Worm (Caenorhabditis elegans) whole organism, L4/young adult: ENCODE results near the gene tsp-3.
A peak's percentile ranks its signal among the peaks of the same experiment; 100 is the strongest.

ENCODE experiments used
- W03F9.2 ChIP-seq: fragments of 150-350 bp; optimal IDR thresholded peaks from 2 replicates; lab custom pipeline; 2014; ENCODE audit warnings: missing biosample characterization, missing genetic modification characterization
- dao-5 ChIP-seq: sonication (generic microtip); optimal IDR thresholded peaks from 2 replicates; lab custom pipeline; 2016; ENCODE audit warnings: missing genotype, missing genetic modification characterization, moderate library complexity, missing compliant biosample characterization
- him-1 ChIP-seq: sonication (generic microtip); optimal IDR thresholded peaks from 2 replicates; lab custom pipeline; 2016; ENCODE audit warnings: missing genotype, missing genetic modification reagents, missing genetic modification characterization, missing compliant biosample characterization

tsp-3 gene

ce11 chrIII:13212366-13212765 is at the start of gene tsp-3:
TSS of gene tsp-3 (plus strand) at chrIII:13212666.
- no peak for TF ChIP-seq him-1 (tag; lab: Kevin White, UChicago)

- TF ChIP-seq dao-5, result no peak
Observed at ce11 chrIII:13164902-13165301, 47.6 kb upstream of the tsp-3 start.

- TF ChIP-seq W03F9.2 (tag; lab: Kevin White, UChicago) (no peak), him-1 (tag; lab: Kevin White, UChicago) (no peak), dao-5 (no peak)
Observed at ce11 chrIII:13169464-13169966, 43.0 kb upstream of the tsp-3 start, which contains the start of the genes snpc-1.2 and Y39E4B.5. TSS of gene snpc-1.2 (minus strand) at chrIII:13169541. TSS of gene Y39E4B.5 (plus strand) at chrIII:13169916.

- TF ChIP-seq W03F9.2 (tag; lab: Kevin White, UChicago) (no peak), him-1 (tag; lab: Kevin White, UChicago) (no peak), dao-5 (no peak)
Observed at ce11 chrIII:13173687-13174086, 38.8 kb upstream of the tsp-3 start.

DNA sequence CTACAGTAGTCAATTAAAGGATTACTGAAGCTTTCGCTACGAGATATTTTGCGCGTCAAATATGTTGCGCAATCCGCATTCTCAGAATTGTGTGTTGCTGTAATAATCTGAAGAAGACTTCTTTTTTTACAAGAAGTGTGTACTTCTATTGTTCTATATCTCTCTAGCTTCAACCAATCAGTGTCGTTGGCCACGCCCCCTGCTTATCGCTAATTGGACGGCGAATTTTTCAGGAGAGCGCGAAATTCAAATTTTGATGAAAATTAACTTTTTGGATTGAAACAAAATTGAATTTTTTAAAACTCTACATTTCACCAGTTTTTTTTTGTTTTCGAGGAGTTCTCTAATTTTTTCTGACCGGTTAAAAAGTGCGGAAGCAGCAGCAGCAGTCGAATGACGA is 35.6 kb upstream of the tsp-3 start:
- TF ChIP-seq dao-5, result no peak
- TF ChIP-seq him-1 (tag; lab: Kevin White, UChicago), result no peak
- TF ChIP-seq W03F9.2 (tag; lab: Kevin White, UChicago), result no peak

DNA sequence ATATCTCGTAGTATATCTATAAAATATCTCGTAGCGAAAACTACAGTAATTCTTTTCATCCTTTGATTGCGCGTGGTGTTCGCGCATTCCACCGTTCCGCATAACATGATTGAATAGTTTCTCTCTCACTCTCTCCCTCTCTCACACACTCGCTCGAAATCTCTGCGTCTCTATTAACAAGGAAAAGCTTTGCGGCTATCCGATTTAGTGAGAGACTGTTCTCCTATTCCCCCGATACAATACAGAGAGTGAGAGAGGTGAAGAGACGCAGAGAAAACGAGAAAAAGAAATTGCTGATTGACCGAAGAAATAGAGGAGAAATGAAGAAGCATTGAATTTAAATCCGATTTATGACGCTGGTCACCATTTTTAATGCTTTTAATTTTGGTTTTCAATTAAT is 30.5 kb upstream of the tsp-3 start:
- TF ChIP-seq dao-5 (no peak), him-1 (tag; lab: Kevin White, UChicago) (no peak), W03F9.2 (tag; lab: Kevin White, UChicago) (no peak)

DNA sequence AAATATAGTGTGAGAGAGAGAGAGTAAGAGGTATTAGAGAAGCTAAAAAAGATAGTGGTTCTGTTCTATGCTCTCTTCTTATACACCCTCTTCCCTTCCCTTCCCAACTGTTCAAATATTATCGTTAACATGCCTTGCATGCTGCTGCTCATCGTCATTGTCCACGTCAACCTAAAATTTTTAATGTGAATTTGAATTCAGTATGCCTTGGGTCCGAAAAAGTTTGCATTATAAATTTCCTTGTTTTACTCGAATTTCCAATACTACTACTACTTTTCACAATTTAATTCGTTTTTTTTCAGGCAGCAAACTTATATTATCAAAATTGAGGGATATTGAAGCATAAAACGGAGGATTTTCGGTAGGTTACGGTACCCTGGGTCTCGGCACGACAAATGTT is 25.4 kb upstream of the tsp-3 start, which contains the start of gene gly-5:
Gene gly-5, plus strand, starts transcription at position 301 of the 400 bp plus-strand sequence.
- TF ChIP-seq W03F9.2 (tag; lab: Kevin White, UChicago), result no peak
- TF ChIP-seq him-1 (tag; lab: Kevin White, UChicago), result no peak
- no peak for TF ChIP-seq dao-5

- peak; percentile 17 for TF ChIP-seq him-1 (tag; lab: Kevin White, UChicago)
- TF ChIP-seq dao-5, result no peak
Observed at ce11 chrIII:13187773-13188172, 24.7 kb upstream of the tsp-3 start.

- TF ChIP-seq dao-5 (no peak), him-1 (tag; lab: Kevin White, UChicago) (no peak), W03F9.2 (tag; lab: Kevin White, UChicago) (no peak)
Observed at ce11 chrIII:13201079-13201478, 11.4 kb upstream of the tsp-3 start.

DNA sequence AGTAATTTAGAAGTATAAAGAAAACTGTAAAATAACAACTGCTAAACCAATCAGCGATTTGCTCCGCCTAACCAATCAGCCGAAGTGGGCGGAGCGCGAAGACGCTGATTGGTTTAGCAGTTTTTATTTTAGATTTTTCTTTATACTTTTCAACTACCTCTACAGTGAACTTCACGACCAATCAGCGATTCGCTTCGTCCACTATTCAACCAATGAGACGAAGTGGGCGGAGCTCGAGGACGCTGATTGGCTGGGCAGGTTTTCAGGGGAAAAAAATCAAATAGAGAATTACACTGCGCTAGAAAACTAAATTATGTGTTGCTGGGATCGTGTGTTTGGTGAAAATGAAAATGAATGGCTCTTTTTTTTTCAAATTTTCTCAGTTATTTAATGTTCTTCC is 10.6 kb upstream of the tsp-3 start:
- no peak for TF ChIP-seq dao-5
- no peak for TF ChIP-seq W03F9.2 (tag; lab: Kevin White, UChicago)
- no peak for TF ChIP-seq him-1 (tag; lab: Kevin White, UChicago)

DNA sequence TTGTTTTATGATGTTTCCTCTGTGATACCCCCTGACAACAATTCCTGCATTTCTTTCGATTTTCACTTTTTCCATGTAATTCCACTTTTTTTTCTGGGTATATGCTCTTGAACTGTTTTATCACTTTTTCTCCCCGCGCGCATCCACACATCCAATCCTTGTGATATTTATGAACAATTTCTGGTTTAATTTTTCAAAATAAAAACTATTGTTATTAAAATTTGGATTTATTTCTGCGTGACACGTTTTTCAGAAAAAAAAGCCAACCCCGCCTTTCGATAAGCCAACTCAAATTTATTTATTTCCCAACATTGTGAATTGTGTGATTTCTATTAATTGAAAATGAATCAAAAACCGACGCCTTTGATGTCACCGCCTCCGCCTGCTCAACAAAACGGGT is 7.8 kb upstream of the tsp-3 start, which contains the start of gene Y39E4B.11:
Gene Y39E4B.11, plus strand, starts transcription at position 301 of the 400 bp plus-strand sequence.
- TF ChIP-seq W03F9.2 (tag; lab: Kevin White, UChicago), result no peak
- TF ChIP-seq him-1 (tag; lab: Kevin White, UChicago), result no peak
- no peak for TF ChIP-seq dao-5

- TF ChIP-seq W03F9.2 (tag; lab: Kevin White, UChicago), result no peak
- TF ChIP-seq dao-5, result no peak
- TF ChIP-seq him-1 (tag; lab: Kevin White, UChicago), result no peak
Observed at ce11 chrIII:13208978-13209377, 3.5 kb upstream of the tsp-3 start.

DNA sequence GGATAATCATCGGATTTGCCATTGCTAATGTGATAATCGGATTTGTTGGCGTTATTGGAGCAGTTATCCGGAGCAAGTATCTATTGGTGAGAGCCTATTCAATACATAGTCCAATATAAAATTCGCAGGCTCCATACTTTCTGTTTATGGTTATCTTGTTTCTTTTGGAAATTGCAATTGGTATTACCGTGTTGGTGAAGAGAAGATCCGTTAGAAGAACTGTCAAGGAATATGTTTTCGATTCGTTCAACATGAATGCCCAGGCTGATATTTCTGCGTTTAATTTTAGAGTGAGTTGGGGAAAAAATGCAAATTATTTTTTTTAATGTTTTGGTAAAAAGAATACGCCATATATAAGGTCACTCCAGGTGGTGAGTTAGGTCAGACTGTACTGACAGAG is 645 bp downstream of the tsp-3 start:
- TF ChIP-seq him-1 (tag; lab: Kevin White, UChicago) (no peak), W03F9.2 (tag; lab: Kevin White, UChicago) (no peak), dao-5 (no peak)

DNA sequence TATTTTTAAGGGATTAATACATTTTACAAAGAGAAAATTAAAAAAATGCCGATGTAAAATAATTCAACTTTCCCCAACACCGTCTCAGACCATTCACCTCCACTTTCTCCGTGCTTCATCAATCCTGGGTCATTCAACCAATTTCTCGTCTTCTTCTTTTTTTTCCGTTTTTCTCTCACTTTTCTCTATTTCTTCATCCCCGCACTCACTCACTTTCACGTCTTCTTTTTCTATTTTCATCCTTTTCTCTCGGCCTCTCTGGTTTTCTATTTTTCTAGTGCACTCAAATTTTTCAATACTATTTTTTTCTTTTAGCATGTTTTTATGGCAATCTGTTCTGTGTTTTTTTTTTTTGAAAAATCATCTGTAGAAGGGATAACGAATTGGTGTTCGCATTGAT is 3.2 kb downstream of the tsp-3 start:
- no peak for TF ChIP-seq dao-5
- no peak for TF ChIP-seq him-1 (tag; lab: Kevin White, UChicago)
- TF ChIP-seq W03F9.2 (tag; lab: Kevin White, UChicago), result no peak

DNA sequence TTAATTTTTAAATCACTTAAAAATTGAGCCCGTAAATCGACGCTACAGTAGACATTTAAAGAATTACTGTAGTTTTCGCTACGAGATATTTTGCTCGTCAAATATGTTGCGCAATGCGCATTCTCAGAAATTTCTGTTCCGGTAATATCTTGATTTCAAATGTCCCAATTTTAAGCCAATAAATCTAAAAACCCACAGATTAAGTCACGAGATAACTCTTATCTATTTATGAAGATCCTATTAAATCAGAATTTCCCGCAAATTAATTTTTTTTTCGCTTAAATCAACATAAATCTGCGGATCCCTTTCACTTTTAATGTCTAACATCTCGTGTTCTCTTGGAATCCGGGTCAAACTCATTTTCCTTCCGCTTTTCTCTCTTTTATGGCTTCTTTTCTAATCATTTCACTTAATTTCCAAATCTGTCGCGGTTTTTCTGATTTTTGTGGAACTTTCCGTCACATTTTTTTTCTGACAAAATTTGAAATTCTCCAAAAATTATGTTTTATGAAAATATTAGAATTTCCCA is 4.1 kb downstream of the tsp-3 start:
- no peak for TF ChIP-seq dao-5
- TF ChIP-seq W03F9.2 (tag; lab: Kevin White, UChicago), result no peak
- no peak for TF ChIP-seq him-1 (tag; lab: Kevin White, UChicago)
